Worm (Caenorhabditis elegans) whole organism, late embryonic: ENCODE measurements around the gene nmad-1.

Source experiments
- C38D4.7 ChIP-seq: fragments of 200-800 bp; sonication (Bioruptor generic); optimal IDR thresholded peaks from 2 replicates; lab custom pipeline; 2018; ENCODE audit warnings: mild to moderate bottlenecking, missing genetic modification characterization, moderate library complexity, missing compliant biosample characterization
- K02D7.2 ChIP-seq: sonication (generic microtip); optimal IDR thresholded peaks from 2 replicates; lab custom pipeline; 2017; ENCODE audit warnings: mild to moderate bottlenecking, missing genetic modification characterization, missing compliant biosample characterization
- K09A11.1 ChIP-seq: sonication (generic microtip); optimal IDR thresholded peaks from 2 replicates; lab custom pipeline; 2017; ENCODE audit warnings: antibody characterized with exemption, mild to moderate bottlenecking, missing genetic modification characterization, missing compliant biosample characterization; ENCODE audit not compliant: insufficient read depth
- T23F11.4 ChIP-seq: fragments of 200-800 bp; sonication (Bioruptor generic); optimal IDR thresholded peaks from 2 replicates; lab custom pipeline; 2018; ENCODE audit warnings: mild to moderate bottlenecking, missing genetic modification characterization, missing compliant biosample characterization
- Y22D7AL.16 ChIP-seq: sonication (generic microtip); optimal IDR thresholded peaks from 2 replicates; lab custom pipeline; 2016; ENCODE audit warnings: missing genetic modification characterization, missing compliant biosample characterization
- ama-1 ChIP-seq: fragments of 150-350 bp; optimal IDR thresholded peaks from 2 replicates; lab custom pipeline; 2014
- ceh-14 ChIP-seq: sonication (generic microtip); optimal IDR thresholded peaks from 2 replicates; lab custom pipeline; 2016; ENCODE audit warnings: missing genotype, missing genetic modification characterization, missing compliant biosample characterization
- ceh-18 ChIP-seq: sonication (generic microtip); optimal IDR thresholded peaks from 2 replicates; lab custom pipeline; 2016; ENCODE audit warnings: missing genetic modification characterization, missing compliant biosample characterization
- ceh-19 ChIP-seq: fragments of 200-800 bp; sonication (Bioruptor generic); optimal IDR thresholded peaks from 2 replicates; lab custom pipeline; 2018; ENCODE audit warnings: mild to moderate bottlenecking, missing genetic modification characterization, missing compliant biosample characterization
- ceh-2 ChIP-seq: sonication (generic microtip); optimal IDR thresholded peaks from 2 replicates; lab custom pipeline; 2016; ENCODE audit warnings: missing genotype, missing genetic modification characterization, missing compliant biosample characterization
- ceh-24 ChIP-seq: sonication (generic microtip); optimal IDR thresholded peaks from 2 replicates; lab custom pipeline; 2016; ENCODE audit warnings: mild to moderate bottlenecking, missing genetic modification characterization, missing compliant biosample characterization
- ceh-30 ChIP-seq: fragments of 150-350 bp; optimal IDR thresholded peaks from 2 replicates; lab custom pipeline; 2014; ENCODE audit warnings: missing biosample characterization, missing genetic modification characterization
- ceh-31 ChIP-seq: sonication (generic microtip); optimal IDR thresholded peaks from 2 replicates; lab custom pipeline; 2016; ENCODE audit warnings: missing genetic modification characterization, missing compliant biosample characterization
- ceh-34 ChIP-seq: sonication (generic microtip); optimal IDR thresholded peaks from 2 replicates; lab custom pipeline; 2016; ENCODE audit warnings: mild to moderate bottlenecking, missing genetic modification characterization, missing compliant biosample characterization
- ceh-48 ChIP-seq: sonication (generic microtip); optimal IDR thresholded peaks from 2 replicates; lab custom pipeline; 2016; ENCODE audit warnings: missing genetic modification characterization, inconsistent platforms, missing compliant biosample characterization
- ceh-6 ChIP-seq: fragments of 200-800 bp; sonication (Bioruptor generic); optimal IDR thresholded peaks from 2 replicates; lab custom pipeline; 2018; ENCODE audit warnings: mild to moderate bottlenecking, missing genetic modification characterization, missing compliant biosample characterization
- ceh-9 ChIP-seq: sonication (generic microtip); optimal IDR thresholded peaks from 2 replicates; lab custom pipeline; 2016; ENCODE audit warnings: mild to moderate bottlenecking, missing genetic modification characterization, inconsistent platforms, missing compliant biosample characterization
- dve-1 ChIP-seq: sonication (generic microtip); optimal IDR thresholded peaks from 2 replicates; lab custom pipeline; 2017; ENCODE audit warnings: antibody characterized with exemption, mild to moderate bottlenecking, missing genetic modification characterization, missing compliant biosample characterization
- elt-2 ChIP-seq: sonication (generic microtip); optimal IDR thresholded peaks from 2 replicates; lab custom pipeline; 2016; ENCODE audit warnings: missing genetic modification reagents, missing genetic modification characterization, missing compliant biosample characterization
- ets-4 ChIP-seq: sonication (generic microtip); optimal IDR thresholded peaks from 2 replicates; lab custom pipeline; 2016; ENCODE audit warnings: missing genetic modification characterization, missing compliant biosample characterization
- fkh-10 ChIP-seq: fragments of 150-350 bp; optimal IDR thresholded peaks from 2 replicates; lab custom pipeline; 2014; ENCODE audit warnings: missing biosample characterization, missing genetic modification reagents, missing genetic modification characterization
- fkh-6 ChIP-seq: sonication (generic microtip); optimal IDR thresholded peaks from 2 replicates; lab custom pipeline; 2016; ENCODE audit warnings: missing genetic modification characterization, missing compliant biosample characterization
- gmeb-2 ChIP-seq: sonication (generic microtip); optimal IDR thresholded peaks from 2 replicates; lab custom pipeline; 2016; ENCODE audit warnings: missing genetic modification characterization, inconsistent platforms, missing compliant biosample characterization
- hlh-15 ChIP-seq: sonication (generic microtip); optimal IDR thresholded peaks from 2 replicates; lab custom pipeline; 2016; ENCODE audit warnings: missing genetic modification characterization, missing compliant biosample characterization
- hlh-6 ChIP-seq: sonication (generic microtip); optimal IDR thresholded peaks from 2 replicates; lab custom pipeline; 2016; ENCODE audit warnings: missing genotype, missing genetic modification characterization, missing compliant biosample characterization
- hlh-8 ChIP-seq: sonication (generic microtip); optimal IDR thresholded peaks from 2 replicates; lab custom pipeline; 2016; ENCODE audit warnings: missing genotype, missing genetic modification characterization, missing compliant biosample characterization
- lin-11 ChIP-seq: fragments of 200-800 bp; sonication (Bioruptor generic); optimal IDR thresholded peaks from 2 replicates; lab custom pipeline; 2018; ENCODE audit warnings: mild to moderate bottlenecking, missing genetic modification characterization, missing compliant biosample characterization
- madf-2 ChIP-seq: sonication (generic microtip); optimal IDR thresholded peaks from 2 replicates; lab custom pipeline; 2017; ENCODE audit warnings: missing genetic modification characterization, missing compliant biosample characterization
- mec-3 ChIP-seq: sonication (generic microtip); optimal IDR thresholded peaks from 2 replicates; lab custom pipeline; 2016; ENCODE audit warnings: borderline replicate concordance, missing genetic modification characterization, missing compliant biosample characterization
- nfya-1 ChIP-seq: sonication (generic microtip); optimal IDR thresholded peaks from 2 replicates; lab custom pipeline; 2017; ENCODE audit warnings: missing genetic modification characterization, mild to moderate bottlenecking, missing compliant biosample characterization, antibody characterized with exemption, moderate library complexity
- nhr-11 ChIP-seq: fragments of 150-350 bp; optimal IDR thresholded peaks from 2 replicates; lab custom pipeline; 2014; ENCODE audit warnings: missing biosample characterization, missing genetic modification characterization
- odd-2 ChIP-seq: sonication (generic microtip); optimal IDR thresholded peaks from 2 replicates; lab custom pipeline; 2017; ENCODE audit warnings: antibody characterized with exemption, mild to moderate bottlenecking, missing genetic modification characterization, missing compliant biosample characterization
- pag-3 ChIP-seq: sonication (generic microtip); optimal IDR thresholded peaks from 2 replicates; lab custom pipeline; 2016; ENCODE audit warnings: missing compliant biosample characterization, missing genetic modification characterization, borderline replicate concordance
- pat-9 ChIP-seq: fragments of 200-800 bp; sonication (Bioruptor generic); optimal IDR thresholded peaks from 2 replicates; lab custom pipeline; 2018; ENCODE audit warnings: mild to moderate bottlenecking, missing genetic modification characterization, moderate library complexity, missing compliant biosample characterization
- pax-1 ChIP-seq: fragments of 150-350 bp; optimal IDR thresholded peaks from 2 replicates; lab custom pipeline; 2014; ENCODE audit warnings: missing biosample characterization, missing genetic modification characterization
- pros-1 ChIP-seq: fragments of 150-350 bp; optimal IDR thresholded peaks from 2 replicates; lab custom pipeline; 2014; ENCODE audit warnings: missing biosample characterization, missing genetic modification reagents, missing genetic modification characterization
- ref-2 ChIP-seq: sonication (generic microtip); optimal IDR thresholded peaks from 2 replicates; lab custom pipeline; 2016; ENCODE audit warnings: missing genetic modification characterization, missing compliant biosample characterization
- sox-2 ChIP-seq: fragments of 200-800 bp; sonication (Bioruptor generic); IDR thresholded peaks from 2 replicates; pipeline ENCODE4 v1.3.6; 2022; ENCODE audit warnings: missing genetic modification reagents, missing genetic modification characterization, missing compliant biosample characterization
- sox-4 ChIP-seq: sonication (generic microtip); optimal IDR thresholded peaks from 2 replicates; lab custom pipeline; 2017; ENCODE audit warnings: mild to moderate bottlenecking, missing genetic modification characterization, inconsistent platforms, missing compliant biosample characterization
- syd-9 ChIP-seq: sonication (generic microtip); optimal IDR thresholded peaks from 2 replicates; lab custom pipeline; 2016; ENCODE audit warnings: mild to moderate bottlenecking, missing genetic modification characterization, moderate library complexity, missing compliant biosample characterization
- tbx-2 ChIP-seq: sonication (generic microtip); optimal IDR thresholded peaks from 2 replicates; lab custom pipeline; 2016; ENCODE audit warnings: missing genetic modification characterization, missing compliant biosample characterization
- ttx-3 ChIP-seq: sonication (generic microtip); optimal IDR thresholded peaks from 2 replicates; lab custom pipeline; 2016; ENCODE audit warnings: missing genetic modification reagents, missing genetic modification characterization, missing compliant biosample characterization
- unc-3 ChIP-seq, 2 experiments: fragments of 200-800 bp in 1 of 2; sonication (Bioruptor generic) in 1 of 2; sonication (generic microtip) in 1 of 2; conservative IDR thresholded peaks in 1 of 2; optimal IDR thresholded peaks in 1 of 2; 2 replicates each; pipeline versions ENCODE4 v1.3.6 to Lab custom; 2016 to 2022; ENCODE audit warnings: missing compliant biosample characterization in 2 of 2, missing genetic modification characterization in 2 of 2, missing genetic modification reagents in 1 of 2
- unc-42 ChIP-seq: sonication (generic microtip); optimal IDR thresholded peaks from 2 replicates; lab custom pipeline; 2016; ENCODE audit warnings: missing genotype, missing genetic modification characterization, missing compliant biosample characterization
- unc-86 ChIP-seq: sonication (generic microtip); optimal IDR thresholded peaks from 2 replicates; lab custom pipeline; 2016; ENCODE audit warnings: missing genetic modification characterization, missing compliant biosample characterization
- zip-5 ChIP-seq: sonication (generic microtip); optimal IDR thresholded peaks from 2 replicates; lab custom pipeline; 2016; ENCODE audit warnings: missing genetic modification characterization, missing compliant biosample characterization

nmad-1 gene

DNA sequence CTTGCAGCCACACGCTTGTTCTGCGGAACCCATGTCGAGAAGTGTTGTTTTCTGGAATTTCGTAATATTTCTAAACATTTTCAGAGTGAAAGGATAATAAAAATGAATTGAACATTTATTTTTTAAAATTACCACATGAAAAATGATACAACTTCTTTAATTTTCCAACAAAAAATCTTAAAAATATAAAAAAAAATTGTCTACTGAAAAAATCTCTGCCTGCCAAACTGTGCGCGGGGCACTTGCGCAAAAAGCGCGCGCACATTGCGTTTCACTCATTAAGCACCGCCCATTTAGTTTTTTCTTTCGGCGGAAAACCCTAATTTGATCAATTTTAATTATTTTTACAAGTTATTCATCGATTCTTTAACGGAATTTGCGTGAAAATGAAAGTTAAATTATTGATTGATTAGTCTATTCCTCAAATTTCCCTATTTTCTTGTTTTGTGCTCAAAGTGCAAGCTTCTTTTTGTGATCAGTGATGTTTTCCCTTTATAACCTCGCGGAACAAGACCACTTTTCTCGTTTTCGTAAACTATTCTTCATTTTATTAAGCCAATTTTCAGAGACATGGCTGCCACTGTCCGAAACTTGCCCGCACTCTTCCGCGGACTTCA is at the start of gene nmad-1, which contains the start of gene hach-1 (continued):
- TF ChIP-seq fkh-10 (no peak), unc-3 (GFP tag; conservative IDR thresholded peaks at IDR 0.05; lab: Robert Waterston, UW) (peak; percentile 83), unc-3 (tag; optimal IDR thresholded peaks at IDR 0.05; lab: Kevin White, UChicago) (peak; percentile 87), ceh-14 (tag; lab: Kevin White, UChicago) (peak; percentile 98), sox-4 (tag; lab: Kevin White, UChicago) (peak; percentile 95), pros-1 (tag; lab: Kevin White, UChicago) (no peak), ceh-31 (tag; lab: Kevin White, UChicago) (peak; percentile 92), hlh-8 (tag; lab: Kevin White, UChicago) (peak; percentile 92), zip-5 (tag; lab: Kevin White, UChicago) (peak; percentile 90), hlh-6 (peak; percentile 82), K02D7.2 (peak; percentile 91), ceh-34 (tag; lab: Kevin White, UChicago) (peak; percentile 92), ceh-6 (peak; percentile 73), ceh-30 (tag; lab: Kevin White, UChicago) (peak; percentile 77), K09A11.1 (peak; percentile 90), ttx-3 (tag; lab: Kevin White, UChicago) (peak; percentile 95), dve-1 (tag; lab: Kevin White, UChicago) (no peak)

DNA sequence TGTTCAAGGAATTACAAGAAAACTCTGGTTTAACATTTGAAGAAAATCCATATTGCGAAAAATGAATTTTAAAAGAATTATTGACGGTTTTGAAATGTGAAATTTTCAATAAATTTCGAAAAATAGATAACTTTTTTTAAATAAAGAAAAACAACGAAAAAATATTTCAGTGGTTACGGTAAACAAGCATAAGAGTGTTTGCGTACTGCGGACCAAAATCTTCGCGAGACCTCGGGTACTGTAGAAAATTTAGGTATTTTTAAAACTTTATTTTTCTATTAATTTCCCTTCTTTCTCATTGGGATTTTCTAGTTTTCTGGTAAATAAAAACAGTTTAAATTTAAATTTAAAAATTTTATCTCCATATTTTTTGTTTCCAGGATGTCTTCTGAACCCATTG is 49.3 kb upstream of the nmad-1 start, which contains the start of gene xnd-1:
TSS of gene xnd-1 (plus strand) at position 381 of the 400 bp plus-strand sequence.
- TF ChIP-seq ceh-9 (tag; lab: Kevin White, UChicago) (no peak), C38D4.7 (no peak), pag-3 (tag; lab: Kevin White, UChicago) (no peak), Y22D7AL.16 (tag; lab: Kevin White, UChicago) (no peak), syd-9 (tag; lab: Kevin White, UChicago) (no peak), madf-2 (tag; lab: Kevin White, UChicago) (no peak)

- TF ChIP-seq ceh-48 (tag; lab: Kevin White, UChicago) (peak; percentile 64), nfya-1 (tag; lab: Kevin White, UChicago) (peak; percentile 46), ref-2 (tag; lab: Kevin White, UChicago) (peak; percentile 65), gmeb-2 (tag; lab: Kevin White, UChicago) (no peak), T23F11.4 (no peak), ttx-3 (tag; lab: Kevin White, UChicago) (no peak), pat-9 (tag; lab: Kevin White, UChicago) (no peak), ceh-6 (no peak), nhr-11 (tag; lab: Kevin White, UChicago) (no peak), ceh-18 (tag; lab: Kevin White, UChicago) (peak; percentile 26), sox-2 (GFP tag; lab: Robert Waterston, UW) (no peak), ets-4 (tag; lab: Kevin White, UChicago) (peak; percentile 98), pros-1 (tag; lab: Kevin White, UChicago) (no peak), madf-2 (tag; lab: Kevin White, UChicago) (no peak), ceh-24 (tag; lab: Kevin White, UChicago) (no peak), hlh-8 (tag; lab: Kevin White, UChicago) (peak; percentile 67), mec-3 (tag; lab: Kevin White, UChicago) (peak; percentile 82), ceh-14 (tag; lab: Kevin White, UChicago) (peak; percentile 46), elt-2 (peak; percentile 36), unc-42 (tag; lab: Kevin White, UChicago) (peak; percentile 67), pax-1 (tag; lab: Kevin White, UChicago) (peak; percentile 3), ama-1 (lab: Kevin White, UChicago) (no peak), hlh-15 (tag; lab: Kevin White, UChicago) (no peak), C38D4.7 (no peak), tbx-2 (peak; percentile 84), unc-86 (tag; lab: Kevin White, UChicago) (no peak), fkh-10 (no peak), ceh-2 (tag; lab: Kevin White, UChicago) (peak; percentile 82), lin-11 (no peak), dve-1 (tag; lab: Kevin White, UChicago) (no peak), odd-2 (tag; lab: Kevin White, UChicago) (no peak), ceh-19 (GFP tag; lab: Kevin White, UChicago) (peak; percentile 29), fkh-6 (peak; percentile 21)
These were observed 48.8 kb upstream of the nmad-1 start, which contains the start of gene madf-11 for ce11 chrIII:5603439-5603986. Gene madf-11 (minus strand): TSS chrIII:5603489.
